Worm (Caenorhabditis elegans) whole organism, young adult: ENCODE measurements around the gene dpff-1.

Source experiments
- B0261.1 ChIP-seq: sonication (generic microtip); optimal IDR thresholded peaks from 2 replicates; lab custom pipeline; 2016; ENCODE audit warnings: mild to moderate bottlenecking, missing genetic modification characterization, moderate library complexity, missing compliant biosample characterization
- B0336.3 ChIP-seq: fragments of 200-800 bp; sonication (Bioruptor generic); IDR thresholded peaks from 2 replicates; pipeline ENCODE4 v1.3.6; 2022; ENCODE audit warnings: missing genetic modification characterization, missing compliant biosample characterization
- C06A6.2 ChIP-seq: fragments of 200-800 bp; sonication (Bioruptor generic); conservative IDR thresholded peaks from 2 replicates; pipeline ENCODE4 v1.3.6; 2022; ENCODE audit warnings: missing genetic modification characterization, missing compliant biosample characterization
- F23B12.7 ChIP-seq: sonication (generic microtip); optimal IDR thresholded peaks from 2 replicates; lab custom pipeline; 2017; ENCODE audit warnings: missing genetic modification characterization, mild to moderate bottlenecking, missing compliant biosample characterization, antibody characterized with exemption, moderate library complexity; ENCODE audit not compliant: insufficient read depth
- F33H1.4 ChIP-seq: fragments of 200-800 bp; sonication (Bioruptor generic); IDR thresholded peaks from 2 replicates; pipeline ENCODE4 v1.3.6; 2022; ENCODE audit warnings: missing genetic modification reagents, missing genetic modification characterization, missing compliant biosample characterization
- F57A8.1 ChIP-seq: fragments of 200-800 bp; sonication (Bioruptor generic); optimal IDR thresholded peaks from 2 replicates; lab custom pipeline; 2018; ENCODE audit warnings: mild to moderate bottlenecking, missing genetic modification characterization, moderate library complexity, missing compliant biosample characterization
- T26A5.8 ChIP-seq: sonication (generic microtip); optimal IDR thresholded peaks from 2 replicates; lab custom pipeline; 2016; ENCODE audit warnings: missing genetic modification characterization, missing compliant biosample characterization
- Y56A3A.18 ChIP-seq: fragments of 200-800 bp; sonication (Bioruptor generic); IDR thresholded peaks from 2 replicates; pipeline ENCODE4 v1.3.6; 2022; ENCODE audit warnings: missing genetic modification reagents, missing genetic modification characterization, missing compliant biosample characterization
- ZK185.1 ChIP-seq: sonication (generic microtip); optimal IDR thresholded peaks from 2 replicates; lab custom pipeline; 2016; ENCODE audit warnings: mild to moderate bottlenecking, missing genetic modification characterization, missing compliant biosample characterization; ENCODE audit not compliant: poor library complexity, severe bottlenecking
- ama-1 ChIP-seq, 3 experiments: fragments of 150-350 bp in 1 of 3; sonication (generic microtip) in 2 of 3; optimal IDR thresholded peaks; 2 replicates each; lab custom pipeline; 2014 to 2018; ENCODE audit warnings: missing biosample characterization in 2 of 3, missing genetic modification characterization in 2 of 3, missing genetic modification reagents in 2 of 3
- aptf-2 ChIP-seq: fragments of 200-800 bp; sonication (Bioruptor generic); conservative IDR thresholded peaks from 2 replicates; pipeline ENCODE4 v1.3.6; 2022; ENCODE audit warnings: missing genetic modification reagents, missing genetic modification characterization, missing compliant biosample characterization
- bed-2 ChIP-seq: fragments of 200-800 bp; sonication (Bioruptor generic); IDR thresholded peaks from 2 replicates; pipeline ENCODE4 v1.3.6; 2022; ENCODE audit warnings: missing genetic modification reagents, missing genetic modification characterization, missing compliant biosample characterization
- ccch-3 ChIP-seq: fragments of 200-800 bp; sonication (Bioruptor generic); optimal IDR thresholded peaks from 2 replicates; lab custom pipeline; 2018; ENCODE audit warnings: mild to moderate bottlenecking, missing genetic modification characterization, missing compliant biosample characterization
- cebp-1 ChIP-seq, 2 experiments: fragments of 200-800 bp in 1 of 2; sonication (Bioruptor generic) in 1 of 2; sonication (generic microtip) in 1 of 2; IDR thresholded peaks in 1 of 2; optimal IDR thresholded peaks in 1 of 2; 2 replicates each; pipeline versions ENCODE4 v1.3.6 to Lab custom; 2017 to 2022; ENCODE audit warnings: missing compliant biosample characterization in 2 of 2, missing genetic modification characterization in 2 of 2, mild to moderate bottlenecking in 1 of 2, missing genetic modification reagents in 1 of 2, moderate library complexity in 1 of 2
- ceh-100 ChIP-seq: fragments of 200-800 bp; sonication (Bioruptor generic); IDR thresholded peaks from 2 replicates; pipeline ENCODE4 v1.3.6; 2022; ENCODE audit warnings: missing genetic modification reagents, missing genetic modification characterization, missing compliant biosample characterization
- ceh-40 ChIP-seq: fragments of 200-800 bp; sonication (Bioruptor generic); IDR thresholded peaks from 2 replicates; pipeline ENCODE4 v1.3.6; 2022; ENCODE audit warnings: missing genetic modification characterization, missing compliant biosample characterization
- ceh-79 ChIP-seq: sonication (generic microtip); optimal IDR thresholded peaks from 2 replicates; lab custom pipeline; 2017; ENCODE audit warnings: mild to moderate bottlenecking, missing genetic modification characterization, missing compliant biosample characterization
- dox-1 ChIP-seq: fragments of 200-800 bp; sonication (Bioruptor generic); IDR thresholded peaks from 2 replicates; pipeline ENCODE4 v1.3.6; 2022; ENCODE audit warnings: missing genetic modification reagents, missing genetic modification characterization, missing compliant biosample characterization
- dpff-1 ChIP-seq: sonication (generic microtip); optimal IDR thresholded peaks from 2 replicates; lab custom pipeline; 2017; ENCODE audit warnings: mild to moderate bottlenecking, missing genetic modification characterization, missing compliant biosample characterization
- efl-1 ChIP-seq: fragments of 150-350 bp; optimal IDR thresholded peaks from 2 replicates; lab custom pipeline; 2014; ENCODE audit warnings: missing biosample characterization, missing genetic modification reagents, missing genetic modification characterization
- egl-18 ChIP-seq: fragments of 200-800 bp; sonication (Bioruptor generic); IDR thresholded peaks from 2 replicates; pipeline ENCODE4 v1.3.6; 2022; ENCODE audit warnings: missing genetic modification reagents, missing genetic modification characterization, missing compliant biosample characterization
- egl-44 ChIP-seq: fragments of 200-800 bp; sonication (Bioruptor generic); IDR thresholded peaks from 2 replicates; pipeline ENCODE4 v1.3.6; 2022; ENCODE audit warnings: missing genetic modification reagents, missing genetic modification characterization, missing compliant biosample characterization
- gei-17 ChIP-seq: fragments of 200-800 bp; sonication (Bioruptor generic); optimal IDR thresholded peaks from 2 replicates; lab custom pipeline; 2018; ENCODE audit warnings: mild to moderate bottlenecking, missing genetic modification characterization, missing compliant biosample characterization
- hmg-1.2 ChIP-seq: fragments of 200-800 bp; sonication (Bioruptor generic); IDR thresholded peaks from 2 replicates; pipeline ENCODE4 v1.3.6; 2022; ENCODE audit warnings: missing genetic modification reagents, missing genetic modification characterization, missing compliant biosample characterization
- lag-1 ChIP-seq: fragments of 200-800 bp; sonication (Bioruptor generic); IDR thresholded peaks from 2 replicates; pipeline ENCODE4 v1.3.6; 2022; ENCODE audit warnings: missing genetic modification reagents, missing genetic modification characterization, missing compliant biosample characterization
- let-526 ChIP-seq: fragments of 200-800 bp; sonication (Bioruptor generic); IDR thresholded peaks from 2 replicates; pipeline ENCODE4 v1.3.6; 2022; ENCODE audit warnings: missing genetic modification reagents, missing genetic modification characterization, missing compliant biosample characterization
- lin-35 ChIP-seq, 3 experiments: fragments of 150-350 bp in 2 of 3; sonication (generic microtip) in 1 of 3; optimal IDR thresholded peaks; 2 replicates each; lab custom pipeline; 2014 to 2018; ENCODE audit warnings: missing biosample characterization in 3 of 3, missing genetic modification characterization in 3 of 3, missing genetic modification reagents in 3 of 3
- lin-40 ChIP-seq: sonication (generic microtip); optimal IDR thresholded peaks from 2 replicates; lab custom pipeline; 2016; ENCODE audit warnings: missing genetic modification characterization, mild to moderate bottlenecking, missing compliant biosample characterization, missing genotype, missing genetic modification reagents
- lsl-1 ChIP-seq: fragments of 200-800 bp; sonication (Bioruptor generic); optimal IDR thresholded peaks from 2 replicates; lab custom pipeline; 2018; ENCODE audit warnings: mild to moderate bottlenecking, missing genetic modification characterization, moderate library complexity, missing compliant biosample characterization
- madf-10 ChIP-seq: sonication (generic microtip); optimal IDR thresholded peaks from 2 replicates; lab custom pipeline; 2016; ENCODE audit warnings: mild to moderate bottlenecking, missing genetic modification characterization, missing compliant biosample characterization
- madf-6 ChIP-seq: fragments of 200-800 bp; sonication (Bioruptor generic); IDR thresholded peaks from 2 replicates; pipeline ENCODE4 v1.3.6; 2022; ENCODE audit warnings: missing genetic modification reagents, missing genetic modification characterization, missing compliant biosample characterization
- madf-8 ChIP-seq: fragments of 200-800 bp; sonication (Bioruptor generic); conservative IDR thresholded peaks from 2 replicates; pipeline ENCODE4 v1.3.6; 2022; ENCODE audit warnings: missing genetic modification reagents, missing genetic modification characterization, missing compliant biosample characterization
- mcd-1 ChIP-seq: fragments of 200-800 bp; sonication (Bioruptor generic); IDR thresholded peaks from 2 replicates; pipeline ENCODE4 v1.3.6; 2022; ENCODE audit warnings: missing genetic modification reagents, missing genetic modification characterization, missing compliant biosample characterization
- mel-28 ChIP-seq: sonication (generic microtip); optimal IDR thresholded peaks from 2 replicates; lab custom pipeline; 2016; ENCODE audit warnings: borderline replicate concordance, mild to moderate bottlenecking, missing genetic modification characterization, missing compliant biosample characterization
- mes-4 ChIP-seq: sonication (generic microtip); optimal IDR thresholded peaks from 2 replicates; lab custom pipeline; 2016; ENCODE audit warnings: missing genotype, missing genetic modification characterization, missing compliant biosample characterization
- nfya-2 ChIP-seq: fragments of 200-800 bp; sonication (Bioruptor generic); IDR thresholded peaks from 2 replicates; pipeline ENCODE4 v1.3.6; 2022; ENCODE audit warnings: missing genetic modification reagents, missing genetic modification characterization, missing compliant biosample characterization
- nfyb-1 ChIP-seq: fragments of 200-800 bp; sonication (Bioruptor generic); IDR thresholded peaks from 2 replicates; pipeline ENCODE4 v1.3.6; 2022; ENCODE audit warnings: missing genetic modification reagents, missing genetic modification characterization, missing compliant biosample characterization
- nhr-120 ChIP-seq: fragments of 200-800 bp; sonication (Bioruptor generic); IDR thresholded peaks from 2 replicates; pipeline ENCODE4 v1.3.6; 2022; ENCODE audit warnings: missing genetic modification characterization, missing compliant biosample characterization
- nhr-80 ChIP-seq: sonication (generic microtip); optimal IDR thresholded peaks from 2 replicates; lab custom pipeline; 2016; ENCODE audit warnings: missing genetic modification characterization, missing compliant biosample characterization
- nhr-90 ChIP-seq: sonication (generic microtip); optimal IDR thresholded peaks from 2 replicates; lab custom pipeline; 2016; ENCODE audit warnings: missing genotype, mild to moderate bottlenecking, missing genetic modification characterization, missing compliant biosample characterization
- rec-8 ChIP-seq, 2 experiments: sonication (generic microtip); optimal IDR thresholded peaks; 2 replicates each; lab custom pipeline; 2016; ENCODE audit warnings: mild to moderate bottlenecking in 2 of 2, missing genetic modification characterization in 2 of 2, missing genetic modification reagents in 2 of 2, missing genotype in 2 of 2, missing biosample characterization in 1 of 2, missing compliant biosample characterization in 1 of 2, moderate library complexity in 1 of 2
- rpc-1 ChIP-seq, 2 experiments: fragments of 150-350 bp in 1 of 2; sonication (generic microtip) in 1 of 2; optimal IDR thresholded peaks; 2 replicates each; lab custom pipeline; 2014 to 2018; ENCODE audit warnings: missing biosample characterization in 1 of 2, missing genetic modification characterization in 1 of 2, missing genetic modification reagents in 1 of 2, missing genotype in 1 of 2
- tbp1 ChIP-seq: fragments of 200-800 bp; sonication (Bioruptor generic); optimal IDR thresholded peaks from 2 replicates; lab custom pipeline; 2018; ENCODE audit warnings: mild to moderate bottlenecking, missing genetic modification characterization, missing compliant biosample characterization
- tbx-9 ChIP-seq: sonication (generic microtip); optimal IDR thresholded peaks from 2 replicates; lab custom pipeline; 2016; ENCODE audit warnings: borderline replicate concordance, missing genetic modification characterization, inconsistent platforms, missing compliant biosample characterization
- xnd-1 ChIP-seq: sonication (generic microtip); optimal IDR thresholded peaks from 2 replicates; lab custom pipeline; 2016; ENCODE audit warnings: missing genotype, missing genetic modification reagents, missing genetic modification characterization, missing compliant biosample characterization
- ztf-3 ChIP-seq: fragments of 200-800 bp; sonication (Bioruptor generic); optimal IDR thresholded peaks from 2 replicates; lab custom pipeline; 2018; ENCODE audit warnings: mild to moderate bottlenecking, missing genetic modification characterization, missing compliant biosample characterization

The dpff-1 gene

DNA sequence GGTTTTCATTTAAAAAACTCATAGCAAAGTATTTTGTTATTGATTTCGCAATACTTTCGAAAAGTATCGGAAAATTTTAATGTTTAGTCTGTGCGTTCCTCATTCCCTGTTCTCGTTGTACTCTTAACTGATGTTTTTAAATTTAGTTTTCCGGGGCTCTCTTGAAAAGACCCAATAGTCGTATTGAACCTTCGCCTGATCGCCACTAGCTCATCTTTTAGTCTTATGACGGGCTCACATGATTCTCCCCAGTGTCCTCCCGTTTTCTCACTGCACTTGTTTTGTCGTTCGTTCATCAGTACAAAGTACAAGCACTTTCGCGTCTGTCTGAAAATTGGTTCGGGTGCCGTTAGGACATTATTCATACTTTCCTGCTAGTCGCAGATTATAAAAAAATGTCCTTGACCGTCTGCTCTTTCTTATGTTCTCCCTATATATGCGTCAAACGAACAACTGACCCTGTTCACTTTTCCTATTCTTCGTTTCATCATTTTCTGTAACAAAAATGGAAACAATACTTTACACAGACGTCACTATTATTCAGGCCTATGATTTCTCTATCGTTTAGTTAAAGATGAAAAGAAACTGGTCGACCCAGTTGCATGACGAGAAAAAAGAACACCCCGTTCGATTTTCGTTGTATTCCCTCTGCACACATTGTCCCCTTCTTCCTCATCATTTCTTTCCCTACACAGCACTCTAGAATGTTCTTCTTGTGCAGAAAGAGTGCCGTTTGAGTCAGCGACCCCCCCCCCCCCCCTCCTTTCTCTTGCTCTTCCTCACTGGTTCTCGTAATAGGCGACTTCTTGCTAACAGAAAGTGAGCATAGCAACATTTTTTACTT, 33.5 kb upstream of the dpff-1 start, which contains the start of gene ubq-1 (continued):
- TF ChIP-seq ama-1 (optimal IDR thresholded peaks at IDR 0.05; lab: Kevin White, UChicago) (no peak), ama-1 (GFP tag; optimal IDR thresholded peaks at IDR 0.05; lab: Kevin White, UChicago) (peak in 1 of 2 experiments; percentile 2), lin-35 (GFP tag; optimal IDR thresholded peaks at IDR 0.05; lab: Kevin White, UChicago) (no peak), egl-44 (GFP tag; lab: Robert Waterston, UW) (no peak), dpff-1 (tag; lab: Kevin White, UChicago) (no peak), efl-1 (no peak), B0261.1 (no peak), nfya-2 (no peak), ccch-3 (GFP tag; lab: Kevin White, UChicago) (no peak), bed-2 (no peak), mel-28 (peak; percentile 9), mcd-1 (GFP tag; lab: Robert Waterston, UW) (no peak; the same call in 1 of the 2 replicates), nhr-80 (tag; lab: Kevin White, UChicago) (no peak), cebp-1 (GFP tag; IDR thresholded peaks at IDR 0.05; lab: Robert Waterston, UW) (peak; percentile 88), cebp-1 (tag; optimal IDR thresholded peaks at IDR 0.05; lab: Kevin White, UChicago) (peak; percentile 95), C06A6.2 (GFP tag; lab: Robert Waterston, UW) (no peak), lin-40 (tag; lab: Kevin White, UChicago) (no peak), rec-8 (tag; optimal IDR thresholded peaks at IDR 0.05; lab: Kevin White, UChicago) (no peak), ZK185.1 (tag; lab: Kevin White, UChicago) (peak; percentile 60), hmg-1.2 (GFP tag; lab: Robert Waterston, UW) (no peak), madf-8 (no peak), rpc-1 (optimal IDR thresholded peaks at IDR 0.05; lab: Kevin White, UChicago) (no peak), rpc-1 (tag; optimal IDR thresholded peaks at IDR 0.05; lab: Kevin White, UChicago) (no peak), B0336.3 (GFP tag; lab: Robert Waterston, UW) (no peak; the same call in 1 of the 2 replicates), ztf-3 (GFP tag; lab: Kevin White, UChicago) (no peak), ceh-79 (no peak), aptf-2 (no peak), gei-17 (GFP tag; lab: Kevin White, UChicago) (no peak), ceh-40 (GFP tag; lab: Robert Waterston, UW) (no peak), lag-1 (no peak), dox-1 (0 out of 2 replicates have a peak, but pooled peaks have one; percentile 6), F33H1.4 (GFP tag; lab: Robert Waterston, UW) (no peak), tbx-9 (no peak), nhr-120 (GFP tag; lab: Robert Waterston, UW) (no peak), lsl-1 (GFP tag; lab: Kevin White, UChicago) (peak; percentile 27), Y56A3A.18 (GFP tag; lab: Robert Waterston, UW) (no peak), T26A5.8 (tag; lab: Kevin White, UChicago) (no peak), nhr-90 (tag; lab: Kevin White, UChicago) (no peak), mes-4 (no peak), madf-10 (tag; lab: Kevin White, UChicago) (no peak), tbp1 (GFP tag; lab: Kevin White, UChicago) (no peak), nfyb-1 (GFP tag; lab: Robert Waterston, UW) (no peak; the same call in 1 of the 2 replicates), xnd-1 (tag; lab: Kevin White, UChicago) (no peak), ceh-100 (GFP tag; lab: Robert Waterston, UW) (no peak), let-526 (no peak), F57A8.1 (GFP tag; lab: Kevin White, UChicago) (no peak), madf-6 (no peak), F23B12.7 (no peak), egl-18 (GFP tag; lab: Robert Waterston, UW) (no peak)
